Worm (Caenorhabditis elegans) whole organism, young adult: ENCODE measurements around the gene cyp-35B1.

Source experiments
- B0035.1 ChIP-seq: sonication (generic microtip); optimal IDR thresholded peaks from 2 replicates; lab custom pipeline; 2016; ENCODE audit warnings: missing genetic modification characterization, mild to moderate bottlenecking, missing compliant biosample characterization, missing genotype, missing genetic modification reagents
- C06A6.2 ChIP-seq: fragments of 200-800 bp; sonication (Bioruptor generic); conservative IDR thresholded peaks from 2 replicates; pipeline ENCODE4 v1.3.6; 2022; ENCODE audit warnings: missing genetic modification characterization, missing compliant biosample characterization
- C17E4.6 ChIP-seq: fragments of 200-800 bp; sonication (Bioruptor generic); IDR thresholded peaks from 2 replicates; pipeline ENCODE4 v1.3.6; 2022; ENCODE audit warnings: missing genetic modification reagents, missing genetic modification characterization, missing compliant biosample characterization
- F33H1.4 ChIP-seq: fragments of 200-800 bp; sonication (Bioruptor generic); IDR thresholded peaks from 2 replicates; pipeline ENCODE4 v1.3.6; 2022; ENCODE audit warnings: missing genetic modification reagents, missing genetic modification characterization, missing compliant biosample characterization
- T26A5.8 ChIP-seq: sonication (generic microtip); optimal IDR thresholded peaks from 2 replicates; lab custom pipeline; 2016; ENCODE audit warnings: missing genetic modification characterization, missing compliant biosample characterization
- ZK185.1 ChIP-seq: sonication (generic microtip); optimal IDR thresholded peaks from 2 replicates; lab custom pipeline; 2016; ENCODE audit warnings: mild to moderate bottlenecking, missing genetic modification characterization, missing compliant biosample characterization; ENCODE audit not compliant: poor library complexity, severe bottlenecking
- akir-1 ChIP-seq: fragments of 200-800 bp; sonication (Bioruptor generic); optimal IDR thresholded peaks from 2 replicates; lab custom pipeline; 2018; ENCODE audit warnings: mild to moderate bottlenecking, missing genetic modification characterization, moderate library complexity, missing compliant biosample characterization
- ama-1 ChIP-seq, 3 experiments: fragments of 150-350 bp in 1 of 3; sonication (generic microtip) in 2 of 3; optimal IDR thresholded peaks; 2 replicates each; lab custom pipeline; 2014 to 2018; ENCODE audit warnings: missing biosample characterization in 2 of 3, missing genetic modification characterization in 2 of 3, missing genetic modification reagents in 2 of 3
- aptf-2 ChIP-seq: fragments of 200-800 bp; sonication (Bioruptor generic); conservative IDR thresholded peaks from 2 replicates; pipeline ENCODE4 v1.3.6; 2022; ENCODE audit warnings: missing genetic modification reagents, missing genetic modification characterization, missing compliant biosample characterization
- atf-7 ChIP-seq: sonication (generic microtip); optimal IDR thresholded peaks from 2 replicates; lab custom pipeline; 2017; ENCODE audit warnings: mild to moderate bottlenecking, missing genetic modification characterization, missing compliant biosample characterization
- attf-3 ChIP-seq: fragments of 200-800 bp; sonication (Bioruptor generic); conservative IDR thresholded peaks from 2 replicates; pipeline ENCODE4 v1.3.6; 2022; ENCODE audit warnings: missing genetic modification reagents, missing genetic modification characterization, missing compliant biosample characterization
- attf-5 ChIP-seq: fragments of 200-800 bp; sonication (Bioruptor generic); optimal IDR thresholded peaks from 2 replicates; lab custom pipeline; 2018; ENCODE audit warnings: mild to moderate bottlenecking, missing genetic modification characterization, missing compliant biosample characterization
- attf-6 ChIP-seq: fragments of 200-800 bp; sonication (Bioruptor generic); IDR thresholded peaks from 2 replicates; pipeline ENCODE4 v1.3.6; 2022; ENCODE audit warnings: missing genetic modification reagents, missing genetic modification characterization, missing compliant biosample characterization
- ceh-100 ChIP-seq: fragments of 200-800 bp; sonication (Bioruptor generic); IDR thresholded peaks from 2 replicates; pipeline ENCODE4 v1.3.6; 2022; ENCODE audit warnings: missing genetic modification reagents, missing genetic modification characterization, missing compliant biosample characterization
- ceh-27 ChIP-seq: fragments of 200-800 bp; sonication (Bioruptor generic); optimal IDR thresholded peaks from 2 replicates; lab custom pipeline; 2018; ENCODE audit warnings: mild to moderate bottlenecking, missing genetic modification characterization, moderate library complexity, missing compliant biosample characterization
- ceh-40 ChIP-seq: fragments of 200-800 bp; sonication (Bioruptor generic); IDR thresholded peaks from 2 replicates; pipeline ENCODE4 v1.3.6; 2022; ENCODE audit warnings: missing genetic modification characterization, missing compliant biosample characterization
- ceh-79 ChIP-seq: sonication (generic microtip); optimal IDR thresholded peaks from 2 replicates; lab custom pipeline; 2017; ENCODE audit warnings: mild to moderate bottlenecking, missing genetic modification characterization, missing compliant biosample characterization
- dox-1 ChIP-seq: fragments of 200-800 bp; sonication (Bioruptor generic); IDR thresholded peaks from 2 replicates; pipeline ENCODE4 v1.3.6; 2022; ENCODE audit warnings: missing genetic modification reagents, missing genetic modification characterization, missing compliant biosample characterization
- egl-44 ChIP-seq: fragments of 200-800 bp; sonication (Bioruptor generic); IDR thresholded peaks from 2 replicates; pipeline ENCODE4 v1.3.6; 2022; ENCODE audit warnings: missing genetic modification reagents, missing genetic modification characterization, missing compliant biosample characterization
- hlh-12 ChIP-seq: sonication (generic microtip); optimal IDR thresholded peaks from 2 replicates; lab custom pipeline; 2016; ENCODE audit warnings: missing genetic modification characterization, missing compliant biosample characterization
- hlh-26 ChIP-seq: fragments of 200-800 bp; sonication (Bioruptor generic); conservative IDR thresholded peaks from 2 replicates; pipeline ENCODE4 v1.3.6; 2022; ENCODE audit warnings: missing genetic modification reagents, missing genetic modification characterization, missing compliant biosample characterization
- hsf-1 ChIP-seq: fragments of 200-800 bp; sonication (Bioruptor generic); IDR thresholded peaks from 2 replicates; pipeline ENCODE4 v1.3.6; 2022; ENCODE audit warnings: missing genetic modification reagents, missing genetic modification characterization, missing compliant biosample characterization
- let-607 ChIP-seq, 2 experiments: fragments of 200-800 bp in 1 of 2; sonication (Bioruptor generic) in 1 of 2; sonication (generic microtip) in 1 of 2; optimal IDR thresholded peaks; 2 replicates each; lab custom pipeline; 2016 to 2018; ENCODE audit warnings: mild to moderate bottlenecking in 2 of 2, missing compliant biosample characterization in 2 of 2, missing genetic modification characterization in 2 of 2, moderate library complexity in 2 of 2, missing genotype in 1 of 2
- lin-35 ChIP-seq, 3 experiments: fragments of 150-350 bp in 2 of 3; sonication (generic microtip) in 1 of 3; optimal IDR thresholded peaks; 2 replicates each; lab custom pipeline; 2014 to 2018; ENCODE audit warnings: missing biosample characterization in 3 of 3, missing genetic modification characterization in 3 of 3, missing genetic modification reagents in 3 of 3
- lir-1 ChIP-seq: fragments of 200-800 bp; sonication (Bioruptor generic); conservative IDR thresholded peaks from 2 replicates; pipeline ENCODE4 v1.3.6; 2022; ENCODE audit warnings: missing genetic modification reagents, missing genetic modification characterization, missing compliant biosample characterization
- lsl-1 ChIP-seq: fragments of 200-800 bp; sonication (Bioruptor generic); optimal IDR thresholded peaks from 2 replicates; lab custom pipeline; 2018; ENCODE audit warnings: mild to moderate bottlenecking, missing genetic modification characterization, moderate library complexity, missing compliant biosample characterization
- lsy-27 ChIP-seq: sonication (generic microtip); optimal IDR thresholded peaks from 2 replicates; lab custom pipeline; 2017; ENCODE audit warnings: missing genetic modification characterization, mild to moderate bottlenecking, missing compliant biosample characterization, antibody characterized with exemption, missing genotype, borderline replicate concordance; ENCODE audit not compliant: insufficient read depth
- madf-6 ChIP-seq: fragments of 200-800 bp; sonication (Bioruptor generic); IDR thresholded peaks from 2 replicates; pipeline ENCODE4 v1.3.6; 2022; ENCODE audit warnings: missing genetic modification reagents, missing genetic modification characterization, missing compliant biosample characterization
- nfyb-1 ChIP-seq: fragments of 200-800 bp; sonication (Bioruptor generic); IDR thresholded peaks from 2 replicates; pipeline ENCODE4 v1.3.6; 2022; ENCODE audit warnings: missing genetic modification reagents, missing genetic modification characterization, missing compliant biosample characterization
- nhr-80 ChIP-seq: sonication (generic microtip); optimal IDR thresholded peaks from 2 replicates; lab custom pipeline; 2016; ENCODE audit warnings: missing genetic modification characterization, missing compliant biosample characterization
- nhr-90 ChIP-seq: sonication (generic microtip); optimal IDR thresholded peaks from 2 replicates; lab custom pipeline; 2016; ENCODE audit warnings: missing genotype, mild to moderate bottlenecking, missing genetic modification characterization, missing compliant biosample characterization
- pbrm-1 ChIP-seq: fragments of 200-800 bp; sonication (Bioruptor generic); IDR thresholded peaks from 2 replicates; pipeline ENCODE4 v1.3.6; 2022; ENCODE audit warnings: missing genetic modification reagents, missing genetic modification characterization, missing compliant biosample characterization
- pha-4 ChIP-seq: fragments of 150-350 bp; sonication (generic microtip); optimal IDR thresholded peaks from 2 replicates; lab custom pipeline; 2014; ENCODE audit warnings: missing biosample characterization, missing genetic modification reagents, missing genetic modification characterization
- snpc-1.3 ChIP-seq: sonication (generic microtip); optimal IDR thresholded peaks from 2 replicates; lab custom pipeline; 2017; ENCODE audit warnings: missing genetic modification characterization, mild to moderate bottlenecking, missing compliant biosample characterization, antibody characterized with exemption, moderate library complexity, missing genotype, missing genetic modification reagents; ENCODE audit not compliant: insufficient read depth
- snpc-3.4 ChIP-seq: sonication (generic microtip); optimal IDR thresholded peaks from 2 replicates; lab custom pipeline; 2017; ENCODE audit warnings: missing genetic modification characterization, mild to moderate bottlenecking, missing compliant biosample characterization, antibody characterized with exemption, moderate library complexity, missing genotype, missing genetic modification reagents
- tlf-1 ChIP-seq: fragments of 200-800 bp; sonication (Bioruptor generic); optimal IDR thresholded peaks from 2 replicates; lab custom pipeline; 2018; ENCODE audit warnings: mild to moderate bottlenecking, missing genetic modification characterization, missing compliant biosample characterization
- zfh-2 ChIP-seq: fragments of 200-800 bp; sonication (Bioruptor generic); conservative IDR thresholded peaks from 2 replicates; pipeline ENCODE4 v1.3.6; 2022; ENCODE audit warnings: missing genetic modification reagents, missing genetic modification characterization, missing compliant biosample characterization
- ztf-26 ChIP-seq: sonication (generic microtip); optimal IDR thresholded peaks from 2 replicates; lab custom pipeline; 2017; ENCODE audit warnings: missing genetic modification characterization, missing compliant biosample characterization
- ztf-28 ChIP-seq: fragments of 200-800 bp; sonication (Bioruptor generic); IDR thresholded peaks from 2 replicates; pipeline ENCODE4 v1.3.6; 2022; ENCODE audit warnings: missing genetic modification reagents, missing genetic modification characterization, missing compliant biosample characterization
- ztf-6 ChIP-seq: fragments of 200-800 bp; sonication (Bioruptor generic); IDR thresholded peaks from 2 replicates; pipeline ENCODE4 v1.3.6; 2022; ENCODE audit warnings: missing genetic modification reagents, missing genetic modification characterization, missing compliant biosample characterization

The cyp-35B1 gene

DNA sequence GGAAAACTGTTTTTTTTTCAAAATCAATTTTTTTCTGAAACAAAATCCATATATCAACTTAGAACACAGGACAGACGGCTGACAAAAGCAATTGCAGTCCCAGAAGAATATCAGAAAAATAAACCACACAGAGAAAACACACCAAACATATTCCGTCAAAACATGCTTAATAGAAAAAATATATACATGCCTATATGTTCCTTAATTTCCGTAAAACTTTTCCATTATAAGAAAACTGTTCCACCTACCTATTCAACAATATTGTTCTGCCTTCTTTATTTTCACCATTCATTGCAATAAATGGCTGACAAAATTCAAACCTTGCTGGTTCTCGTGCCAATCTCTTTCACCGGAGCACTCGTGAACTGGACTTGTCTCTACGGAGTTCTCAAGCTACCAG, 7.5 kb upstream of the cyp-35B1 start, which contains the start of gene srx-63:
srx-63 (plus strand) TSS at position 301 of the 400 bp plus-strand sequence.
- TF ChIP-seq pbrm-1 (no peak), lir-1 (GFP tag; lab: Robert Waterston, UW) (no peak), lin-35 (GFP tag; optimal IDR thresholded peaks at IDR 0.05; lab: Kevin White, UChicago) (no peak), attf-5 (GFP tag; lab: Kevin White, UChicago) (no peak), F33H1.4 (GFP tag; lab: Robert Waterston, UW) (no peak), ztf-6 (no peak), pha-4 (no peak), lsl-1 (GFP tag; lab: Kevin White, UChicago) (no peak), C17E4.6 (no peak), madf-6 (GFP tag; lab: Robert Waterston, UW) (no peak), ama-1 (optimal IDR thresholded peaks at IDR 0.05; lab: Kevin White, UChicago) (no peak), ama-1 (GFP tag; optimal IDR thresholded peaks at IDR 0.05; lab: Kevin White, UChicago) (no peak), aptf-2 (GFP tag; lab: Robert Waterston, UW) (no peak), nhr-90 (tag; lab: Kevin White, UChicago) (no peak)

DNA sequence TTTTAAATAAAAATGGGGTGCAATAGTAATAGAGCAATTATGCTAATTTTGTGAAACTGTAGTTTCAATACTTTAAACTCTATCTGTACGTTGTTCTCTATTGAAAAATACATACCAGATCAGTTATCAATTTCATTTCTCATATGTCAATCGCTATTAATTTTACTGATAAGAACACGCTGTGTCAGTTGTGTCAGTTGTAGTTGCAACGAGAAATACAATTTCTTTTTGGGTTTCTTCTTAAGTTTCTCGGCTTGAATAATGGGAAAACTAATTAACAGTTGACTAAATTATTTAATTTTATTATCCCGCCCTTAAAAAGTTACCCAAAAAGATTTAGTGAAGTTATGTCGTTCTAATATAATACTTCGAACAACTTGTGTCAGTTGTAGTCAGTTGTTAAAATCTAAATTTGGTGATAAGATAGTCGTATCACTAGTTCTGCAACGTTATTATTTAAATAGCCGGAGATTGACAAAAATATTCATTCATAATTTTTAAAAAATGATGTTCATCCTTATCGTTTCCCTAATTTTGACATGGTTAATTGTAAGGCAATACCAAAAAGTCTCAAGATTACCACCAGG, 2.8 kb upstream of the cyp-35B1 start, which contains the start of gene cyp-35A5:
cyp-35A5 (plus strand) TSS at position 435 of the 587 bp plus-strand sequence.
- TF ChIP-seq snpc-1.3 (tag; lab: Kevin White, UChicago) (no peak), nhr-90 (tag; lab: Kevin White, UChicago) (no peak), attf-3 (GFP tag; lab: Robert Waterston, UW) (no peak), atf-7 (no peak), nhr-80 (tag; lab: Kevin White, UChicago) (peak; percentile 5), hsf-1 (GFP tag; lab: Robert Waterston, UW) (no peak), zfh-2 (GFP tag; lab: Robert Waterston, UW) (no peak)

DNA sequence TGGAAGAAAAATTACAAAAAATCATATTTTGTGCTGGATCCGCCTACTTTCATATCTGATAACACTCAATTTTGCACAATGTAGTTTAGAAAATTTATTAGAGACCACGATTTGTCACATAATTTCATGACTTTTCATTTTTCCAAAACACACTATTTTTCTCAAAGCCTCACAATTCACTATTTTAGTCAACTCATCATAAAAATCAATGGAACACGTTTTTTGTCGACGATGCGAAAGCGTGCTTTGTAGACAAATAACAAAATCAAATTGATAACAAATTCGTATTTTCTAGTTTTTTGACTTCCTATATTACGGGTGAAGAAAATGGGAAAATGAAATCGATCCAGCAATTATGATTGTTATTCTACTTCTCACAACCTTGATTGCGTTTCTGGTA, 3.0 kb downstream of the cyp-35B1 start, which contains the start of gene cyp-35B2:
cyp-35B2 (plus strand) TSS at position 301 of the 400 bp plus-strand sequence.
- TF ChIP-seq T26A5.8 (tag; lab: Kevin White, UChicago) (no peak), snpc-1.3 (tag; lab: Kevin White, UChicago) (no peak), nhr-90 (tag; lab: Kevin White, UChicago) (no peak), C06A6.2 (GFP tag; lab: Robert Waterston, UW) (no peak), dox-1 (GFP tag; lab: Robert Waterston, UW) (no peak), lir-1 (GFP tag; lab: Robert Waterston, UW) (no peak), hlh-12 (no peak), egl-44 (GFP tag; lab: Robert Waterston, UW) (no peak), pbrm-1 (no peak)

DNA sequence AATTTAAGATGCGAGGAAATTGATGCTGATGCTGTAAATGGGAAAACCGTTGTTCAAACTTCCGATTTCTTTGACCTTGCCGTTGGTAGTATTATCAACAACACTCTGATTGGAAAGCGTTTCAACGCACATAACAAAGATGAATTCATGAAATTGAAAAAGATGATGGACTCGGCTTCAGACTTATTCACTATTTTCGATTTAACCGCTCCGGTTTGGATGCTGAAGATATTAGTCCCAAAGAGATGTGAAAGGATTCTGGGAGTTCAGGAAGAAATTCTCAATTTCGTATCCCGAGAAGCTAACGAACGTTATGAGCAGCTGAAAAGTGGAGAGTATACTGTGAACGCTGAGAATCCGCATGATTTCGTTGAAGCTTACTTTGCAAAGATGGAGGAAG, 4.5 kb downstream of the cyp-35B1 start:
- TF ChIP-seq tlf-1 (GFP tag; lab: Kevin White, UChicago): no peak
- TF ChIP-seq hlh-26: no peak
- no peak for TF ChIP-seq ceh-40 (GFP tag; lab: Robert Waterston, UW)
- TF ChIP-seq let-607 (tag; optimal IDR thresholded peaks at IDR 0.05; lab: Kevin White, UChicago): no peak
- TF ChIP-seq egl-44 (GFP tag; lab: Robert Waterston, UW): no peak
- TF ChIP-seq pbrm-1: no peak

DNA sequence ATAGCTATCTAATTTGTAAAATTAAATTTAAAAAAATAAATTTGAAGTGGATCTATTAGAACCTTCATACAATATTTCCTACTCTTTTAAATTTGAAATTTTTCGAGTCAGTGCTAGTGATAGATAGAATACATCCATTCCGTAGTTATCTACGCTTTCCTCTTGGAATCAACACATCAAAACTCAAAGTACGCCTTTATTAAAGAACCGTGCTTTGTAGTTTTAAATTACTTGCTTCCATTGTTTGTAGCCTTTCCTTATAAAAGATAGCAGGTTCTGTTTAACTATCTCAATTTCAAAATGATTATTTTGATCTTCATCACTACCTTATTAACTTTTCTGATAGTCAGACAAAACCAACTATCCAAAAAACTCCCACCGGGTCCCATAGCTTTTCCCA, 6.2 kb downstream of the cyp-35B1 start, which contains the start of gene cyp-35B3:
cyp-35B3 (plus strand) TSS at position 301 of the 400 bp plus-strand sequence.
- TF ChIP-seq B0035.1 (tag; lab: Kevin White, UChicago): no peak
- TF ChIP-seq ztf-28: no peak
- TF ChIP-seq akir-1 (GFP tag; lab: Kevin White, UChicago): no peak
- no peak for TF ChIP-seq lsy-27 (tag; lab: Kevin White, UChicago)
- TF ChIP-seq attf-6 (GFP tag; lab: Robert Waterston, UW): no peak
- no peak for TF ChIP-seq ceh-40 (GFP tag; lab: Robert Waterston, UW)
- no peak for TF ChIP-seq ceh-79 (tag; lab: Kevin White, UChicago)
- TF ChIP-seq ceh-27 (GFP tag; lab: Kevin White, UChicago): no peak
- no peak for TF ChIP-seq ZK185.1
- no peak for TF ChIP-seq nfyb-1 (GFP tag; lab: Robert Waterston, UW)
- TF ChIP-seq ztf-26: no peak
- no peak for TF ChIP-seq ceh-100 (GFP tag; lab: Robert Waterston, UW)
- no peak for TF ChIP-seq snpc-3.4 (tag; lab: Kevin White, UChicago)
